Worm (Caenorhabditis elegans) whole organism, L4 larva: ENCODE measurements around the gene F55D1.1.
A peak's percentile ranks its signal among the peaks of the same experiment; 100 is the strongest.

ENCODE experiments used
- D1046.2 ChIP-seq: fragments of 200-800 bp; sonication (Bioruptor generic); IDR thresholded peaks from 2 replicates; pipeline ENCODE4 v1.3.6; 2022; ENCODE audit warnings: missing genetic modification characterization, missing compliant biosample characterization
- F26F4.8 ChIP-seq: fragments of 200-800 bp; sonication (Bioruptor generic); conservative IDR thresholded peaks from 2 replicates; pipeline ENCODE4 v1.3.6; 2022; ENCODE audit warnings: missing genetic modification characterization, missing compliant biosample characterization
- F37D6.2 ChIP-seq: sonication (generic microtip); optimal IDR thresholded peaks from 2 replicates; lab custom pipeline; 2016; ENCODE audit warnings: mild to moderate bottlenecking, missing genetic modification characterization, missing compliant biosample characterization
- F44E2.7 ChIP-seq: fragments of 200-800 bp; sonication (Bioruptor generic); IDR thresholded peaks from 2 replicates; pipeline ENCODE4 v2.1.2; 2022; ENCODE audit warnings: missing genetic modification characterization, missing compliant biosample characterization
- F49E8.2 ChIP-seq: sonication (generic microtip); optimal IDR thresholded peaks from 2 replicates; lab custom pipeline; 2016; ENCODE audit warnings: missing compliant biosample characterization, mild to moderate bottlenecking, missing genetic modification characterization, borderline replicate concordance
- T20F7.1 ChIP-seq: fragments of 200-800 bp; sonication (Bioruptor generic); optimal IDR thresholded peaks from 2 replicates; lab custom pipeline; 2018; ENCODE audit warnings: mild to moderate bottlenecking, missing genetic modification characterization, missing compliant biosample characterization
- ZK337.2 ChIP-seq: fragments of 200-800 bp; sonication (Bioruptor generic); IDR thresholded peaks from 2 replicates; pipeline ENCODE4 v1.3.6; 2022; ENCODE audit warnings: missing genetic modification reagents, missing genetic modification characterization, missing compliant biosample characterization
- ZK546.5 ChIP-seq, 2 experiments: sonication (generic microtip); optimal IDR thresholded peaks; 2 replicates each; lab custom pipeline; 2017; ENCODE audit warnings: missing biosample characterization in 2 of 2, missing genetic modification characterization in 2 of 2
- aly-2 ChIP-seq: sonication (generic microtip); optimal IDR thresholded peaks from 2 replicates; lab custom pipeline; 2018; ENCODE audit warnings: missing biosample characterization, missing genetic modification characterization
- arid-1 ChIP-seq: fragments of 200-800 bp; sonication (Bioruptor generic); conservative IDR thresholded peaks from 2 replicates; pipeline ENCODE4 v1.3.6; 2022; ENCODE audit warnings: missing genetic modification reagents, missing genetic modification characterization, missing compliant biosample characterization
- attf-4 ChIP-seq: sonication (generic microtip); optimal IDR thresholded peaks from 3 replicates; lab custom pipeline; 2017; ENCODE audit warnings: missing biosample characterization, missing genetic modification characterization
- ceh-20 ChIP-seq: fragments of 200-800 bp; sonication (Bioruptor generic); IDR thresholded peaks from 2 replicates; pipeline ENCODE4 v1.3.6; 2022; ENCODE audit warnings: missing genetic modification reagents, missing genetic modification characterization, missing compliant biosample characterization
- ceh-28 ChIP-seq: fragments of 150-350 bp; optimal IDR thresholded peaks from 2 replicates; lab custom pipeline; 2014; ENCODE audit warnings: missing biosample characterization, missing genetic modification reagents, missing genetic modification characterization
- ceh-44 ChIP-seq: fragments of 200-800 bp; sonication (Bioruptor generic); IDR thresholded peaks from 2 replicates; pipeline ENCODE4 v1.3.6; 2022; ENCODE audit warnings: missing genetic modification reagents, missing genetic modification characterization, missing compliant biosample characterization
- ceh-82 ChIP-seq: sonication (generic microtip); optimal IDR thresholded peaks from 2 replicates; lab custom pipeline; 2017; ENCODE audit warnings: missing biosample characterization, missing genetic modification characterization
- ctbp-1 ChIP-seq: fragments of 200-800 bp; sonication (Bioruptor generic); IDR thresholded peaks from 2 replicates; pipeline ENCODE4 v1.3.6; 2022; ENCODE audit warnings: missing genetic modification reagents, missing genetic modification characterization, missing compliant biosample characterization
- daf-19 ChIP-seq: fragments of 200-800 bp; sonication (Bioruptor generic); conservative IDR thresholded peaks from 2 replicates; pipeline ENCODE4 v1.3.6; 2022; ENCODE audit warnings: missing genetic modification characterization, missing compliant biosample characterization
- dmd-6 ChIP-seq: fragments of 200-800 bp; sonication (Bioruptor generic); IDR thresholded peaks from 2 replicates; pipeline ENCODE4 v1.3.6; 2022; ENCODE audit warnings: missing genetic modification reagents, missing genetic modification characterization, missing compliant biosample characterization
- dpl-1 ChIP-seq: fragments of 150-350 bp; optimal IDR thresholded peaks from 2 replicates; lab custom pipeline; 2014; ENCODE audit warnings: missing biosample characterization, missing genetic modification reagents, missing genetic modification characterization
- duxl-1 ChIP-seq: sonication (generic microtip); optimal IDR thresholded peaks from 2 replicates; lab custom pipeline; 2016; ENCODE audit warnings: mild to moderate bottlenecking, missing genetic modification characterization, moderate library complexity, missing compliant biosample characterization; ENCODE audit not compliant: poor library complexity
- dve-1 ChIP-seq: sonication (generic microtip); optimal IDR thresholded peaks from 2 replicates; lab custom pipeline; 2017; ENCODE audit warnings: antibody characterized with exemption, mild to moderate bottlenecking, missing genetic modification characterization, missing compliant biosample characterization; ENCODE audit not compliant: insufficient read depth
- fkh-10 ChIP-seq: fragments of 150-350 bp; optimal IDR thresholded peaks from 2 replicates; lab custom pipeline; 2014; ENCODE audit warnings: missing biosample characterization, missing genetic modification reagents, missing genetic modification characterization
- hlh-11 ChIP-seq: fragments of 200-800 bp; sonication (Bioruptor generic); optimal IDR thresholded peaks from 2 replicates; lab custom pipeline; 2018; ENCODE audit warnings: mild to moderate bottlenecking, missing genetic modification characterization, missing compliant biosample characterization
- hlh-30 ChIP-seq: sonication (generic microtip); optimal IDR thresholded peaks from 2 replicates; lab custom pipeline; 2017; ENCODE audit warnings: antibody characterized with exemption, mild to moderate bottlenecking, missing genetic modification characterization, missing compliant biosample characterization; ENCODE audit not compliant: insufficient read depth
- jun-1 ChIP-seq: fragments of 150-350 bp; optimal IDR thresholded peaks from 2 replicates; lab custom pipeline; 2014; ENCODE audit warnings: missing biosample characterization, missing genetic modification reagents, missing genetic modification characterization
- lin-15B ChIP-seq: fragments of 150-350 bp; sonication (generic microtip); optimal IDR thresholded peaks from 3 replicates; lab custom pipeline; 2014; ENCODE audit warnings: missing biosample characterization, missing genetic modification characterization
- lin-38 ChIP-seq: fragments of 200-800 bp; sonication (Bioruptor generic); IDR thresholded peaks from 2 replicates; pipeline ENCODE4 v1.3.6; 2022; ENCODE audit warnings: missing genetic modification reagents, missing genetic modification characterization, missing compliant biosample characterization
- lir-3 ChIP-seq: sonication (generic microtip); optimal IDR thresholded peaks from 2 replicates; lab custom pipeline; 2016; ENCODE audit warnings: mild to moderate bottlenecking, missing genetic modification characterization, missing compliant biosample characterization
- madf-5 ChIP-seq, 2 experiments: fragments of 200-800 bp; sonication (Bioruptor generic); IDR thresholded peaks; 2 replicates each; pipeline ENCODE4 v1.3.6; 2022; ENCODE audit warnings: missing compliant biosample characterization in 2 of 2, missing genetic modification characterization in 2 of 2
- madf-9 ChIP-seq: fragments of 200-800 bp; sonication (Bioruptor generic); conservative IDR thresholded peaks from 2 replicates; pipeline ENCODE4 v1.3.6; 2022; ENCODE audit warnings: missing genetic modification reagents, missing genetic modification characterization, missing compliant biosample characterization
- mep-1 ChIP-seq: fragments of 150-350 bp; sonication (generic microtip); optimal IDR thresholded peaks from 3 replicates; lab custom pipeline; 2014; ENCODE audit warnings: missing biosample characterization, missing genetic modification characterization
- mes-2 ChIP-seq: sonication (generic microtip); optimal IDR thresholded peaks from 2 replicates; lab custom pipeline; 2016; ENCODE audit warnings: missing genotype, mild to moderate bottlenecking, missing genetic modification characterization, missing compliant biosample characterization; ENCODE audit not compliant: poor library complexity, severe bottlenecking
- nhr-102 ChIP-seq: sonication (generic microtip); optimal IDR thresholded peaks from 2 replicates; lab custom pipeline; 2016; ENCODE audit warnings: mild to moderate bottlenecking, missing genetic modification characterization, moderate library complexity, missing compliant biosample characterization
- nhr-237 ChIP-seq: sonication (generic microtip); optimal IDR thresholded peaks from 2 replicates; lab custom pipeline; 2017; ENCODE audit warnings: missing biosample characterization, missing genetic modification characterization
- nhr-28 ChIP-seq: fragments of 150-350 bp; optimal IDR thresholded peaks from 2 replicates; lab custom pipeline; 2014; ENCODE audit warnings: missing biosample characterization, missing genetic modification characterization
- nhr-41 ChIP-seq: fragments of 200-800 bp; sonication (Bioruptor generic); IDR thresholded peaks from 2 replicates; pipeline ENCODE4 v1.3.6; 2022; ENCODE audit warnings: missing genetic modification reagents, missing genetic modification characterization, missing compliant biosample characterization
- nhr-77 ChIP-seq: fragments of 150-350 bp; optimal IDR thresholded peaks from 2 replicates; lab custom pipeline; 2014; ENCODE audit warnings: missing biosample characterization, missing genetic modification characterization
- pha-4 ChIP-seq, 2 experiments: fragments of 150-350 bp in 1 of 2; fragments of 200-800 bp in 1 of 2; sonication (Bioruptor generic) in 1 of 2; IDR thresholded peaks in 1 of 2; optimal IDR thresholded peaks in 1 of 2; 2 replicates each; pipeline versions ENCODE4 v1.3.6 to Lab custom; 2014 to 2022; ENCODE audit warnings: missing genetic modification characterization in 2 of 2, missing genetic modification reagents in 2 of 2, missing biosample characterization in 1 of 2, missing compliant biosample characterization in 1 of 2
- pqm-1 ChIP-seq: sonication (generic microtip); optimal IDR thresholded peaks from 2 replicates; lab custom pipeline; 2017; ENCODE audit warnings: missing biosample characterization, missing genetic modification characterization
- rbr-2 ChIP-seq: sonication (generic microtip); optimal IDR thresholded peaks from 2 replicates; lab custom pipeline; 2016; ENCODE audit warnings: missing genotype, missing genetic modification characterization, missing compliant biosample characterization
- saeg-2 ChIP-seq: fragments of 200-800 bp; sonication (Bioruptor generic); IDR thresholded peaks from 2 replicates; pipeline ENCODE4 v1.3.6; 2022; ENCODE audit warnings: missing genetic modification reagents, missing genetic modification characterization, missing compliant biosample characterization
- set-16 ChIP-seq: fragments of 200-800 bp; sonication (Bioruptor generic); IDR thresholded peaks from 2 replicates; pipeline ENCODE4 v1.3.6; 2022; ENCODE audit warnings: missing genetic modification reagents, missing genetic modification characterization, missing compliant biosample characterization
- skn-1 ChIP-seq: fragments of 150-350 bp; optimal IDR thresholded peaks from 2 replicates; lab custom pipeline; 2014; ENCODE audit warnings: missing biosample characterization, missing genetic modification characterization
- tag-97 ChIP-seq: fragments of 200-800 bp; sonication (Bioruptor generic); IDR thresholded peaks from 2 replicates; pipeline ENCODE4 v1.3.6; 2022; ENCODE audit warnings: missing genetic modification characterization, missing compliant biosample characterization
- tra-1 ChIP-seq: fragments of 200-800 bp; sonication (Bioruptor generic); IDR thresholded peaks from 2 replicates; pipeline ENCODE4 v1.3.6; 2022; ENCODE audit warnings: missing genetic modification reagents, missing genetic modification characterization, missing compliant biosample characterization
- unc-39 ChIP-seq: sonication (generic microtip); optimal IDR thresholded peaks from 2 replicates; lab custom pipeline; 2017; ENCODE audit warnings: missing biosample characterization, missing genetic modification characterization
- zfp-2 ChIP-seq: sonication (generic microtip); optimal IDR thresholded peaks from 2 replicates; lab custom pipeline; 2016; ENCODE audit warnings: mild to moderate bottlenecking, missing genetic modification characterization, missing compliant biosample characterization
- zip-11 ChIP-seq: fragments of 200-800 bp; sonication (Bioruptor generic); IDR thresholded peaks from 2 replicates; pipeline ENCODE4 v1.3.6; 2022; ENCODE audit warnings: missing genetic modification characterization, missing compliant biosample characterization
- zip-2 ChIP-seq: fragments of 150-350 bp; optimal IDR thresholded peaks from 2 replicates; lab custom pipeline; 2014; ENCODE audit warnings: missing biosample characterization, missing genetic modification characterization

F55D1.1 gene

DNA sequence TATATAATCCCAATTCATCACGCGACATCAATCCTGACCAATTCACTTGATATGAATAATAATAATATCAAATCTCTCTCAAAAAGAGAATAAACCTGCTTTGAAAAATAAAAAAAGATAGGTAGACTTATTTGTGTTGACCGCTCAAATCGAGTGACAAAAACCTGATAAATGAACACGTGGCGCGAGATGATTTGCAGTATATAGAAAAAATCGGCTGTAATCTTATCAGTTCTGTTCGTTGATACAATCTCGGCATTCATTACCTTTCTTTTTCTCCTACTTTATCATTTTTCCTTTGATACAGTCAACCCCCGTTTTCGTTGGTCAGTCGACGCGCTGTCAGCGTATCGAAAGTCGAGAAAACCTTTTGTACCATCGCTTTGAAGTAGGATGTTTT is 22.3 kb upstream of the F55D1.1 start (continued):
- TF ChIP-seq tra-1 (GFP tag; lab: Robert Waterston, UW) (peak; percentile 88), nhr-237 (tag; lab: Kevin White, UChicago) (no peak), ceh-20 (GFP tag; lab: Robert Waterston, UW) (peak; percentile 56; the same call in 1 of the 2 replicates), mep-1 (tag; lab: Kevin White, UChicago) (peak; percentile 10), nhr-102 (tag; lab: Kevin White, UChicago) (peak; percentile 32), dmd-6 (peak; percentile 94), pqm-1 (peak; percentile 57)

DNA sequence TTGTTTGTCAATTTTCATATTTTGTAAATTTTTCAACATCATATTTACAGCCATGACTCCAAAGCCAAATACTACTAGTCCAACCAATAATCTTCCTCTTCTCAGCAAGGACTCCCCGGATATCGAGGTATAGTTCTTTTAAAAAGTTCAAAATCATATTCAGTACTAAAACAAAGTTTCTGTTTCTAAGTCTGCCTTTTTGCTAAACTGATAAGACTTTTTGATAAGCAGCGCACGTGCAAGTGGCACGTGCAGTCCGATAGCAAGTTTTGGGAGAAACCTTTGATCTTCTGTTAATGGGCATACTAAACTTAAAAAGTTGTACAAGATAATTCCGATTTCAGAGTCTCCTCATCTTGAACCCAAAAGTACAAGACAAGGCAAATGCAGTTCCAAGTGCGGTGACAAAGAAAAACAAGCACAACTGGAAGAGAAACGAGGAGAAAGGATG is 21.8 kb upstream of the F55D1.1 start, which contains the start of gene dpyd-1:
Gene dpyd-1 (plus strand): TSS at position 51 of the 451 bp plus-strand sequence.
- TF ChIP-seq hlh-11 (tag; lab: Kevin White, UChicago) (peak; percentile 54), aly-2 (tag; lab: Kevin White, UChicago) (no peak), mep-1 (tag; lab: Kevin White, UChicago) (peak; percentile 21), hlh-30 (tag; lab: Kevin White, UChicago) (peak; percentile 72), madf-5 (GFP tag; IDR thresholded peaks at IDR 0.05; lab: Robert Waterston, UW) (no peak), F37D6.2 (tag; lab: Kevin White, UChicago) (no peak), zip-2 (tag; lab: Kevin White, UChicago) (no peak), nhr-77 (tag; lab: Kevin White, UChicago) (no peak), ceh-44 (GFP tag; lab: Robert Waterston, UW) (no peak), nhr-237 (tag; lab: Kevin White, UChicago) (no peak), nhr-41 (GFP tag; lab: Robert Waterston, UW) (no peak), nhr-102 (tag; lab: Kevin White, UChicago) (no peak), arid-1 (GFP tag; lab: Robert Waterston, UW) (no peak), zip-11 (GFP tag; lab: Robert Waterston, UW) (no peak), jun-1 (no peak), zfp-2 (no peak), ZK546.5 (tag; optimal IDR thresholded peaks at IDR 0.05; lab: Kevin White, UChicago) (no peak), dve-1 (tag; lab: Kevin White, UChicago) (peak; percentile 92), D1046.2 (no peak), tag-97 (no peak), dpl-1 (GFP tag; lab: Kevin White, UChicago) (no peak), T20F7.1 (GFP tag; lab: Kevin White, UChicago) (no peak), mes-2 (peak; percentile 20), unc-39 (no peak), saeg-2 (no peak), attf-4 (no peak), F49E8.2 (tag; lab: Kevin White, UChicago) (no peak), lin-15B (tag; lab: Kevin White, UChicago) (no peak), madf-9 (GFP tag; lab: Robert Waterston, UW) (no peak), ZK337.2 (no peak), ceh-82 (tag; lab: Kevin White, UChicago) (no peak), duxl-1 (tag; lab: Kevin White, UChicago) (no peak), fkh-10 (no peak), F26F4.8 (GFP tag; lab: Robert Waterston, UW) (no peak), nhr-28 (tag; lab: Kevin White, UChicago) (peak; percentile 50), ceh-20 (GFP tag; lab: Robert Waterston, UW) (no peak), pha-4 (GFP tag; IDR thresholded peaks at IDR 0.05; lab: Robert Waterston, UW) (no peak), pha-4 (tag; optimal IDR thresholded peaks at IDR 0.05; lab: Kevin White, UChicago) (no peak), ceh-28 (tag; lab: Kevin White, UChicago) (no peak), skn-1 (tag; lab: Kevin White, UChicago) (no peak), rbr-2 (no peak), ctbp-1 (no peak), daf-19 (GFP tag; lab: Robert Waterston, UW) (no peak), F44E2.7 (GFP tag; lab: Robert Waterston, UW) (no peak), lir-3 (no peak), set-16 (GFP tag; lab: Robert Waterston, UW) (no peak), lin-38 (no peak)
